Worm (Caenorhabditis elegans) whole organism, L4/young adult: ENCODE results near the gene unc-47.

Source experiments
- W03F9.2 ChIP-seq: fragments of 150-350 bp; optimal IDR thresholded peaks from 2 replicates; lab custom pipeline; 2014; ENCODE audit warnings: missing biosample characterization, missing genetic modification characterization
- him-1 ChIP-seq: sonication (generic microtip); optimal IDR thresholded peaks from 2 replicates; lab custom pipeline; 2016; ENCODE audit warnings: missing genotype, missing genetic modification reagents, missing genetic modification characterization, missing compliant biosample characterization

DNA sequence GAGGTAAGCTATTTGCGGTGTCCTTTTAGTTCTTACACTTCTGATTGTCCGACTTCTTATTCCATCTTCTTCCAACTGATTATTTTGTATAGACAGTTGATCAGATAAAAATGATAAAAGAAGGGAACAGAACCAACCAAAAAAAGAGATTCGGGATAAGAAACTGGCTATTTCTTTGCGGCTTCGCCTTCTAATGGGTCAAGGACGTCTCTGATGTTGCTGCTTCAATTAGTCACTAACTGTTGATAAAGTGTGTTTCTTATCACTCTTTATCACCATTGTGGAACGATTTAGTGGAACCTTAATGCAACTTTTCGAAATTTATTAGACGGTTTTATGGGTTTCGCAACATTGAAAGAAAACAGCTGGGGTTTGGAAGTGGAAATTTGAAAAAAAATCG, 15.8 kb downstream of the unc-47 start:
- TF ChIP-seq him-1 (no peak), W03F9.2 (tag; lab: Kevin White, UChicago) (no peak)
